4 fruit fly cellular contexts compared by ENCODE assay signal in genomic region chr2L:4896484-4897205, dm6.
TF ChIP-seq lines count a peak whose summit lies in the region.

No protein-coding gene starts in this region.

- no peak for TF ChIP-seq CTCF in whole organism, embryonic (GFP tag; optimal IDR thresholded peaks at IDR 0.05; lab: Kevin White, UChicago)

TF ChIP-seq in whole organism, adult, 20 proteins besides CTCF, POLR2A, EP300 and RAD21:
- TF ChIP-seq ovo (GFP tag; optimal IDR thresholded peaks at IDR 0.05; lab: Kevin White, UChicago) (no peak), tj (GFP tag; optimal IDR thresholded peaks at IDR 0.05; lab: Kevin White, UChicago) (peak; percentile 49), Crg-1 (GFP tag; optimal IDR thresholded peaks at IDR 0.05; lab: Kevin White, UChicago) (no peak), CG12768 (GFP tag; optimal IDR thresholded peaks at IDR 0.05; lab: Kevin White, UChicago) (peak; percentile 32), CG1620 (GFP tag; optimal IDR thresholded peaks at IDR 0.05; lab: Kevin White, UChicago) (no peak), Clk (GFP tag; optimal IDR thresholded peaks at IDR 0.05; lab: Kevin White, UChicago) (no peak), CG5204 (GFP tag; optimal IDR thresholded peaks at IDR 0.05; lab: Kevin White, UChicago) (peak; percentile 14), cnc (optimal IDR thresholded peaks at IDR 0.05; lab: Kevin White, UChicago) (no peak), kay (GFP tag; lab: Kevin White, UChicago; ENCODE audit: borderline replicate concordance) (peak; percentile 97), toe (GFP tag; optimal IDR thresholded peaks at IDR 0.05; lab: Kevin White, UChicago) (no peak), CG14711 (tag; optimal IDR thresholded peaks at IDR 0.05; lab: Kevin White, UChicago) (no peak), Mnt (GFP tag; optimal IDR thresholded peaks at IDR 0.05; lab: Kevin White, UChicago) (peak; percentile 48), cic (GFP tag; optimal IDR thresholded peaks at IDR 0.05; lab: Kevin White, UChicago) (peak; percentile 61), bab1 (GFP tag; optimal IDR thresholded peaks at IDR 0.05; lab: Kevin White, UChicago) (no peak), Hr96 (GFP tag; optimal IDR thresholded peaks at IDR 0.05; lab: Kevin White, UChicago) (no peak)

TF ChIP-seq in whole organism, embryonic, 481 proteins besides CTCF, POLR2A, EP300 and RAD21 (continues in another document):
- no peak for TF ChIP-seq Fer1 (GFP tag; optimal IDR thresholded peaks at IDR 0.05; lab: Kevin White, UChicago)
- TF ChIP-seq CG3847 (GFP tag; IDR thresholded peaks at IDR 0.05; lab: Robert Waterston, UW): no peak
- no peak for TF ChIP-seq CG7556 (GFP tag; optimal IDR thresholded peaks at IDR 0.05; lab: Kevin White, UChicago)
- no peak for TF ChIP-seq cas (GFP tag; IDR thresholded peaks at IDR 0.05; lab: Robert Waterston, UW)
- no peak for TF ChIP-seq her (GFP tag; optimal IDR thresholded peaks at IDR 0.05; lab: Kevin White, UChicago)
- no peak for TF ChIP-seq CG14860 (GFP tag; IDR thresholded peaks at IDR 0.05; lab: Robert Waterston, UW; ENCODE audit: partially characterized antibody)
- no peak for TF ChIP-seq CG9932 (GFP tag; IDR thresholded peaks at IDR 0.05; lab: Robert Waterston, UW)
- peak; percentile 58 for TF ChIP-seq sens (GFP tag; lab: Kevin White, UChicago)
- no peak for TF ChIP-seq Lhr (GFP tag; optimal IDR thresholded peaks at IDR 0.05; lab: Kevin White, UChicago)
- no peak for TF ChIP-seq Dp (GFP tag; optimal IDR thresholded peaks at IDR 0.05; lab: Kevin White, UChicago)
- TF ChIP-seq maf-S (GFP tag; optimal IDR thresholded peaks at IDR 0.05; lab: Kevin White, UChicago): no peak
- TF ChIP-seq lbe (GFP tag; optimal IDR thresholded peaks at IDR 0.05; lab: Kevin White, UChicago): no peak
- peak; percentile 8 for TF ChIP-seq ftz-f1 (GFP tag; optimal IDR thresholded peaks at IDR 0.05; lab: Kevin White, UChicago)
- TF ChIP-seq CG4730 (GFP tag; IDR thresholded peaks at IDR 0.05; lab: Robert Waterston, UW): no peak
- no peak for TF ChIP-seq Rfx (GFP tag; IDR thresholded peaks at IDR 0.05; lab: Robert Waterston, UW)
- TF ChIP-seq CG7987 (GFP tag; optimal IDR thresholded peaks at IDR 0.05; lab: Kevin White, UChicago): no peak
- no peak for TF ChIP-seq Abd-B (GFP tag; optimal IDR thresholded peaks at IDR 0.05; lab: Kevin White, UChicago)
- no peak for TF ChIP-seq psq (GFP tag; optimal IDR thresholded peaks at IDR 0.05; lab: Kevin White, UChicago)
- no peak for TF ChIP-seq luna (GFP tag; optimal IDR thresholded peaks at IDR 0.05; lab: Kevin White, UChicago)
- TF ChIP-seq cwo (GFP tag; optimal IDR thresholded peaks at IDR 0.05; lab: Kevin White, UChicago): peak; percentile 58
- TF ChIP-seq CG9609 (GFP tag; optimal IDR thresholded peaks at IDR 0.05; lab: Kevin White, UChicago): no peak
- TF ChIP-seq Max (GFP tag; optimal IDR thresholded peaks at IDR 0.05; lab: Kevin White, UChicago): no peak
- no peak for TF ChIP-seq Optix (GFP tag; IDR thresholded peaks at IDR 0.05; lab: Robert Waterston, UW)
- TF ChIP-seq gem (tag; optimal IDR thresholded peaks at IDR 0.05; lab: Kevin White, UChicago): peak; percentile 58
- no peak for TF ChIP-seq pros (GFP tag; optimal IDR thresholded peaks at IDR 0.05; lab: Kevin White, UChicago)
- no peak for TF ChIP-seq dpn (GFP tag; optimal IDR thresholded peaks at IDR 0.05; lab: Kevin White, UChicago)
- TF ChIP-seq CG34376 (GFP tag; optimal IDR thresholded peaks at IDR 0.05; lab: Kevin White, UChicago): peak; percentile 84
- no peak for TF ChIP-seq kni (GFP tag; optimal IDR thresholded peaks at IDR 0.05; lab: Kevin White, UChicago)

TF ChIP-seq in whole organism, prepupa, 60 proteins besides CTCF, POLR2A, EP300 and RAD21:
- TF ChIP-seq CG6163 (GFP tag; IDR thresholded peaks at IDR 0.05; lab: Robert Waterston, UW) (no peak), spab (GFP tag; optimal IDR thresholded peaks at IDR 0.05; lab: Kevin White, UChicago) (no peak), topi (GFP tag; optimal IDR thresholded peaks at IDR 0.05; lab: Kevin White, UChicago) (no peak), fd85E (GFP tag; optimal IDR thresholded peaks at IDR 0.05; lab: Kevin White, UChicago) (no peak), svp (GFP tag; lab: Kevin White, UChicago) (peak; percentile 83), Lpt (GFP tag; optimal IDR thresholded peaks at IDR 0.05; lab: Kevin White, UChicago) (no peak), fkh (GFP tag; optimal IDR thresholded peaks at IDR 0.05; lab: Kevin White, UChicago) (peak; percentile 29)
TF ChIP-seq in whole organism, prepupa: peak in this region for 2.

TF ChIP-seq in whole organism, pupa, 21 proteins besides CTCF, POLR2A, EP300 and RAD21:
- TF ChIP-seq CG13204 (GFP tag; optimal IDR thresholded peaks at IDR 0.05; lab: Kevin White, UChicago): no peak
- TF ChIP-seq CG8301 (tag; optimal IDR thresholded peaks at IDR 0.05; lab: Kevin White, UChicago): no peak
- TF ChIP-seq CG34367 (tag; optimal IDR thresholded peaks at IDR 0.05; lab: Kevin White, UChicago): no peak
- no peak for TF ChIP-seq CG15710 (tag; optimal IDR thresholded peaks at IDR 0.05; lab: Kevin White, UChicago)
- peak; percentile 14 for TF ChIP-seq EcR (GFP tag; optimal IDR thresholded peaks at IDR 0.05; lab: Kevin White, UChicago)
- no peak for TF ChIP-seq CG12605 (GFP tag; IDR thresholded peaks at IDR 0.05; lab: Robert Waterston, UW)
- no peak for TF ChIP-seq gl (tag; optimal IDR thresholded peaks at IDR 0.05; lab: Kevin White, UChicago)
- no peak for TF ChIP-seq CG17806 (tag; optimal IDR thresholded peaks at IDR 0.05; lab: Kevin White, UChicago)
- TF ChIP-seq rn (GFP tag; IDR thresholded peaks at IDR 0.05; lab: Robert Waterston, UW): no peak
- TF ChIP-seq Pif1B (GFP tag; optimal IDR thresholded peaks at IDR 0.05; lab: Kevin White, UChicago): no peak
- TF ChIP-seq CG14655 (GFP tag; optimal IDR thresholded peaks at IDR 0.05; lab: Kevin White, UChicago): no peak
- no peak for TF ChIP-seq CG4496 (GFP tag; IDR thresholded peaks at IDR 0.05; lab: Robert Waterston, UW)
- 0 out of 2 replicates have a peak, but pooled peaks have one; percentile 13 for TF ChIP-seq Ets98B (GFP tag; IDR thresholded peaks at IDR 0.05; lab: Robert Waterston, UW)
- no peak for TF ChIP-seq D1 (tag; optimal IDR thresholded peaks at IDR 0.05; lab: Kevin White, UChicago)
- no peak for TF ChIP-seq fd96Ca (GFP tag; IDR thresholded peaks at IDR 0.05; lab: Robert Waterston, UW)
- no peak for TF ChIP-seq CG10348 (GFP tag; IDR thresholded peaks at IDR 0.05; lab: Robert Waterston, UW)
- no peak for TF ChIP-seq CG8159 (tag; optimal IDR thresholded peaks at IDR 0.05; lab: Kevin White, UChicago)
- no peak for TF ChIP-seq CG9948 (tag; optimal IDR thresholded peaks at IDR 0.05; lab: Kevin White, UChicago)
